Worm (Caenorhabditis elegans) whole organism, late embryonic: ENCODE data around the gene lea-1.
"Not testable (repeated sequence)": the region's sequence is repeated elsewhere in the genome, so short reads cannot be mapped to it uniquely, and the experiment has no call there.

ENCODE experiments used
- ceh-31 ChIP-seq: sonication (generic microtip); optimal IDR thresholded peaks from 2 replicates; lab custom pipeline; 2016; ENCODE audit warnings: missing genetic modification characterization, missing compliant biosample characterization
- nhr-11 ChIP-seq: fragments of 150-350 bp; optimal IDR thresholded peaks from 2 replicates; lab custom pipeline; 2014; ENCODE audit warnings: missing biosample characterization, missing genetic modification characterization
- syd-9 ChIP-seq: sonication (generic microtip); optimal IDR thresholded peaks from 2 replicates; lab custom pipeline; 2016; ENCODE audit warnings: mild to moderate bottlenecking, missing genetic modification characterization, moderate library complexity, missing compliant biosample characterization

DNA sequence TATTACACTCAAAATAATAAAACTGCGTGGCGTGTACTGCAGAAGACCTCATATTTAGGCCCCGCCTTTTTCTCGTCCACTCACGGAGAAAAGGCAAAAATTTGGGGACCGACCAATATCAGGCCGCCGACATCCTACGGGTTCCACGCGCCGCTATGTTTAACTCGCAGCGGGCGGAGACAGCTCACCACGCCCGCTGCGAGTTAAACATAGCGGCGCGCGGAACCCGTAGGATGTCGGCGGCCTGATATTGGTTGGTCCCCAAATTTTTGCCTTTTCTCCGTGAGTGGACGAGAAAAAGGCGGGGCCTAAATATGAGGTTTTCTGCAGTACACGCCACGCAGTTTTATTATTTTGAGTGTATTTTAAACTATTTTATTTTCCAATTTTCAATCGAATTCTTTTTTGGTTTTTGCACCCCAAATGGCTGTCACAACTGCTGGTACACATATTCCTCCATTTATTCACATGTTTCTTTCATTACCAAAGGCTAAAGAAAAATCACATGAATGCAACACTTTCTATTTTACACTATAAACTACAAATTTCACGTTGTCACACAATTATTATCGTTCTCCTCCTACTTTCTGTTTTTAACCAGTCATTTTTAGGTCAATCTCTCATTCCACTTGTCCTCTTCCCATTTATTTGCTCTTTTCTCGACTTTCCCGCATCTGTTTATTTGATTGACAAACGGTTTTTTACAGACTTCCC is 7.5 kb upstream of the lea-1 start, which contains the start of gene uda-1:
- TF ChIP-seq syd-9; nhr-11; ceh-31 (tag; lab: Kevin White, UChicago): not testable (repeated sequence)
